Worm (Caenorhabditis elegans): ENCODE results near the gene fig-1.

- no peak for TF ChIP-seq unc-55 (GFP tag; optimal IDR thresholded peaks at IDR 0.05)
- no peak for TF ChIP-seq dve-1 (tag; optimal IDR thresholded peaks at IDR 0.05)
- TF ChIP-seq ets-4 (tag; optimal IDR thresholded peaks at IDR 0.05) = no peak
- TF ChIP-seq C08G9.2 (tag; optimal IDR thresholded peaks at IDR 0.05) = no peak
- no peak for TF ChIP-seq sox-4 (tag; optimal IDR thresholded peaks at IDR 0.05)
- TF ChIP-seq ceh-6 (GFP tag; optimal IDR thresholded peaks at IDR 0.05) = no peak
- no peak for TF ChIP-seq T23F11.4 (GFP tag; optimal IDR thresholded peaks at IDR 0.05)
- TF ChIP-seq pag-3 (tag; optimal IDR thresholded peaks at IDR 0.05; ENCODE audit: borderline replicate concordance) = no peak
- no peak for TF ChIP-seq nhr-11 (tag; optimal IDR thresholded peaks at IDR 0.05)
- TF ChIP-seq nhr-232 (tag; optimal IDR thresholded peaks at IDR 0.05) = no peak
These were observed 38.9 kb downstream of the fig-1 start, which contains the start of gene zip-9 for ce11 chrV:10942161-10942560.
